Worm (Caenorhabditis elegans): Measurements from ENCODE around the gene Y45F10D.6.

Gene Y45F10D.6

ce11 chrIV:13797859-13798374, at the start of gene Y45F10D.6:
Y45F10D.6 (minus strand) TSS chrIV:13797909.
- TF ChIP-seq B0310.2 (tag; optimal IDR thresholded peaks at IDR 0.05) (no peak), hmg-4 (GFP tag; optimal IDR thresholded peaks at IDR 0.05) (no peak), pes-1 (GFP tag; IDR thresholded peaks at IDR 0.05) (no peak), aly-1 (tag; optimal IDR thresholded peaks at IDR 0.05) (no peak), ceh-36 (tag; optimal IDR thresholded peaks at IDR 0.05) (no peak)

- no peak for TF ChIP-seq tbx-11 (GFP tag; IDR thresholded peaks at IDR 0.05)
- no peak for TF ChIP-seq scrt-1 (GFP tag; IDR thresholded peaks at IDR 0.05)
- no peak for TF ChIP-seq F13C5.2 (tag; optimal IDR thresholded peaks at IDR 0.05)
- no peak for TF ChIP-seq pes-1 (GFP tag; IDR thresholded peaks at IDR 0.05)
- no peak for TF ChIP-seq ama-1 (optimal IDR thresholded peaks at IDR 0.05)
- no peak for TF ChIP-seq aly-1 (tag; optimal IDR thresholded peaks at IDR 0.05)
- no peak for TF ChIP-seq B0310.2 (tag; optimal IDR thresholded peaks at IDR 0.05)
- TF ChIP-seq ceh-13 (GFP tag; optimal IDR thresholded peaks at IDR 0.05): no peak
- no peak for TF ChIP-seq ceh-36 (tag; optimal IDR thresholded peaks at IDR 0.05)
- no peak for TF ChIP-seq flt-1 (GFP tag; IDR thresholded peaks at IDR 0.05)
- no peak for TF ChIP-seq hmbx-1 (tag; optimal IDR thresholded peaks at IDR 0.05)
- no peak for TF ChIP-seq tbx-37 (GFP tag; conservative IDR thresholded peaks at IDR 0.05)
- TF ChIP-seq hmg-4 (GFP tag; optimal IDR thresholded peaks at IDR 0.05): no peak
- no peak for TF ChIP-seq hnd-1 (tag; optimal IDR thresholded peaks at IDR 0.05)
- no peak for TF ChIP-seq ets-7 (tag; optimal IDR thresholded peaks at IDR 0.05)
Observed at ce11 chrIV:13838296-13838695, 40.6 kb upstream of the Y45F10D.6 start.

- no peak for TF ChIP-seq hnd-1 (tag; optimal IDR thresholded peaks at IDR 0.05)
- no peak for TF ChIP-seq ceh-13 (GFP tag; optimal IDR thresholded peaks at IDR 0.05)
- no peak for TF ChIP-seq tbx-11 (GFP tag; IDR thresholded peaks at IDR 0.05)
Observed at ce11 chrIV:13836290-13836689, 38.6 kb upstream of the Y45F10D.6 start, which contains the start of gene H08M01.1. H08M01.1 (minus strand) TSS chrIV:13836390.

- no peak for TF ChIP-seq ets-7 (tag; optimal IDR thresholded peaks at IDR 0.05)
- no peak for TF ChIP-seq flt-1 (GFP tag; IDR thresholded peaks at IDR 0.05)
- no peak for TF ChIP-seq ceh-13 (GFP tag; optimal IDR thresholded peaks at IDR 0.05)
- TF ChIP-seq pes-1 (GFP tag; IDR thresholded peaks at IDR 0.05): no peak
- TF ChIP-seq B0310.2 (tag; optimal IDR thresholded peaks at IDR 0.05): no peak
- no peak for TF ChIP-seq scrt-1 (GFP tag; IDR thresholded peaks at IDR 0.05)
- TF ChIP-seq F13C5.2 (tag; optimal IDR thresholded peaks at IDR 0.05): no peak
Observed at ce11 chrIV:13834394-13835129, 36.9 kb upstream of the Y45F10D.6 start.

DNA sequence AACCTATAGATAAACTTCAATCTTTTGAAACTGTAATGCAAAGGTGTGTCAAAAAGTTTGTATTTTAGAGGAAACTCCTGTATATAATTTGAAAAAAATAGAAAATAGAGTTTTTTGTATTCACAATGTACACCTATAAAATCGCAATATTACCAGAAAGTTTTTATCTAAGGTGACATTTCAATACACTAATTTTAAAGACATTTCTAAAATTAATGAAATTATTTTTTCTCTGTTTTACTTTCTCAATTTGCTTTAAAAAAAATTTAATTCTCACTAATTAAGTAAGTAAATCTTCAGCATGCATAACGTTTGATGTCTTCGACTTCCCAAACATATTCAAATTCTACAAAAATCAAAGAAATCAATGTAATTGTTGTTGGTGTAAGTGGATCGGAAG, 29.9 kb upstream of the Y45F10D.6 start, which contains the start of gene rga-5:
Gene rga-5, plus strand, starts transcription at position 301 of the 400 bp plus-strand sequence.
- TF ChIP-seq B0310.2 (tag; optimal IDR thresholded peaks at IDR 0.05) (no peak), ceh-13 (GFP tag; optimal IDR thresholded peaks at IDR 0.05) (no peak), sea-1 (GFP tag; conservative IDR thresholded peaks at IDR 0.05) (no peak), hnd-1 (tag; optimal IDR thresholded peaks at IDR 0.05) (no peak), hmbx-1 (tag; optimal IDR thresholded peaks at IDR 0.05) (no peak), tbx-37 (GFP tag; conservative IDR thresholded peaks at IDR 0.05) (no peak), flt-1 (GFP tag; IDR thresholded peaks at IDR 0.05) (no peak), hmg-4 (GFP tag; optimal IDR thresholded peaks at IDR 0.05) (no peak)

DNA sequence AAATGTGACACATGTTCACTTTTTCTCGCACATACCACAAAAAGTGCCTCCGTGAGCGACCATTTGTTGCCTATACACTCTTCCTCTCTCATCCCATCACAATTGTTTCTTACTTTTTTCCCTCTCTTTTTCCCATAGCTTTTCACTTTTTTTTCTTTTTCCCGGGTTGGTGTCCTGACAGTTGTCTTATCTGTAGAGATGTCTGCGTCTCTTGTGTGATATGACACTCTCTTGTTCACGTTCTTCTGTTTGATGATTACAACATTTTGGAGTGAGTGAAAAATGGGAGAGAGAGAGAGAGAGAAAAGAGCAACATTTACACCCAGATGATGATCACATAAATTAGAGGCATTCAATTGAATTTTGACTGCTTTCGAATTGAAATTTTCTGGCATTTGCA, 28.7 kb upstream of the Y45F10D.6 start:
- no peak for TF ChIP-seq F13C5.2 (tag; optimal IDR thresholded peaks at IDR 0.05)
- no peak for TF ChIP-seq hmbx-1 (tag; optimal IDR thresholded peaks at IDR 0.05)
- no peak for TF ChIP-seq B0310.2 (tag; optimal IDR thresholded peaks at IDR 0.05)
- no peak for TF ChIP-seq tbx-11 (GFP tag; IDR thresholded peaks at IDR 0.05)
- no peak for TF ChIP-seq ets-7 (tag; optimal IDR thresholded peaks at IDR 0.05)
- no peak for TF ChIP-seq ceh-13 (GFP tag; optimal IDR thresholded peaks at IDR 0.05)
- no peak for TF ChIP-seq hmg-4 (GFP tag; optimal IDR thresholded peaks at IDR 0.05)
- TF ChIP-seq scrt-1 (GFP tag; IDR thresholded peaks at IDR 0.05): no peak
- no peak for TF ChIP-seq pes-1 (GFP tag; IDR thresholded peaks at IDR 0.05)
- TF ChIP-seq ama-1 (optimal IDR thresholded peaks at IDR 0.05): no peak
- TF ChIP-seq tbx-37 (GFP tag; conservative IDR thresholded peaks at IDR 0.05): no peak
- no peak for TF ChIP-seq sea-1 (GFP tag; conservative IDR thresholded peaks at IDR 0.05)
- no peak for TF ChIP-seq aly-1 (tag; optimal IDR thresholded peaks at IDR 0.05)
- no peak for TF ChIP-seq flt-1 (GFP tag; IDR thresholded peaks at IDR 0.05)

DNA sequence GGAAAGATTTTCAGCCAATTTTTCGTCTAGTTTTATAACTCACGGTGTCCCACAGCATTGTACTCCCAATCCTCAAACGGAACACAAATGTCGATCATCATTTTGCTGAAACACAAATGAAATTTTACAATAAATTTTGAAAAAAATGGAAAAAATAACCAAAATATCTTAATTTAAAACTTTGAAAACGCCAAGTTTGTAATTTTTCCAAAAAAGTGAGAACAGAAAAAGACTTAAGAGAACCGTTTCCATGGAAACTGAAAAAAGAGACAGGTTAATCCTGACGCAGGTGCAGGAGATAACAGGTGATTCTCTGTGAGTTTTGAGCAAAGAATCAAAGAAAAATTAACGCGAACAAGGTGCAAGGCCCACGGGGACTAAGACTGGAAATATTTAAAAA, 23.2 kb upstream of the Y45F10D.6 start, which contains the start of gene Y45F10D.15:
Gene Y45F10D.15, minus strand, starts transcription at position 101 of the 400 bp plus-strand sequence.
- TF ChIP-seq hnd-1 (tag; optimal IDR thresholded peaks at IDR 0.05) (no peak), aly-1 (tag; optimal IDR thresholded peaks at IDR 0.05) (no peak), sea-1 (GFP tag; conservative IDR thresholded peaks at IDR 0.05) (no peak), hmbx-1 (tag; optimal IDR thresholded peaks at IDR 0.05) (no peak), hmg-4 (GFP tag; optimal IDR thresholded peaks at IDR 0.05) (no peak), B0310.2 (tag; optimal IDR thresholded peaks at IDR 0.05) (no peak), ama-1 (optimal IDR thresholded peaks at IDR 0.05) (no peak), ceh-13 (GFP tag; optimal IDR thresholded peaks at IDR 0.05) (no peak), ets-7 (tag; optimal IDR thresholded peaks at IDR 0.05) (no peak), tbx-11 (GFP tag; IDR thresholded peaks at IDR 0.05) (no peak), pes-1 (GFP tag; IDR thresholded peaks at IDR 0.05) (no peak), flt-1 (GFP tag; IDR thresholded peaks at IDR 0.05) (no peak), F13C5.2 (tag; optimal IDR thresholded peaks at IDR 0.05) (no peak), tra-4 (tag; optimal IDR thresholded peaks at IDR 0.05) (no peak), scrt-1 (GFP tag; IDR thresholded peaks at IDR 0.05) (no peak), ceh-36 (tag; optimal IDR thresholded peaks at IDR 0.05) (no peak), tbx-37 (GFP tag; conservative IDR thresholded peaks at IDR 0.05) (no peak)

All from whole organism, early embryonic.